Worm (Caenorhabditis elegans) whole organism, L1 larva: ENCODE data around the gene ZK470.2.

ENCODE experiments used
- ceh-63 ChIP-seq: fragments of 200-800 bp; sonication (Bioruptor generic); optimal IDR thresholded peaks from 2 replicates; lab custom pipeline; 2018; ENCODE audit warnings: mild to moderate bottlenecking, missing genetic modification characterization, missing compliant biosample characterization
- ceh-8 ChIP-seq: fragments of 200-800 bp; sonication (Bioruptor generic); optimal IDR thresholded peaks from 2 replicates; lab custom pipeline; 2018; ENCODE audit warnings: mild to moderate bottlenecking, missing genetic modification characterization, moderate library complexity, missing compliant biosample characterization
- efl-1 ChIP-seq, 4 experiments: fragments of 150-350 bp; optimal IDR thresholded peaks in 3 of 4; peaks in 1 of 4; 1 replicate in 1 of 4; 2 replicates in 3 of 4; lab custom pipeline; 2014; ENCODE audit warnings: missing biosample characterization in 2 of 4, missing genetic modification characterization in 2 of 4, missing genetic modification reagents in 2 of 4
- lin-15B ChIP-seq: fragments of 150-350 bp; sonication (generic microtip); optimal IDR thresholded peaks from 3 replicates; lab custom pipeline; 2014; ENCODE audit warnings: missing biosample characterization, missing genetic modification characterization
- lir-3 ChIP-seq: sonication (generic microtip); optimal IDR thresholded peaks from 2 replicates; lab custom pipeline; 2016; ENCODE audit warnings: mild to moderate bottlenecking, missing genetic modification characterization, moderate library complexity, missing compliant biosample characterization; ENCODE audit not compliant: poor library complexity

DNA sequence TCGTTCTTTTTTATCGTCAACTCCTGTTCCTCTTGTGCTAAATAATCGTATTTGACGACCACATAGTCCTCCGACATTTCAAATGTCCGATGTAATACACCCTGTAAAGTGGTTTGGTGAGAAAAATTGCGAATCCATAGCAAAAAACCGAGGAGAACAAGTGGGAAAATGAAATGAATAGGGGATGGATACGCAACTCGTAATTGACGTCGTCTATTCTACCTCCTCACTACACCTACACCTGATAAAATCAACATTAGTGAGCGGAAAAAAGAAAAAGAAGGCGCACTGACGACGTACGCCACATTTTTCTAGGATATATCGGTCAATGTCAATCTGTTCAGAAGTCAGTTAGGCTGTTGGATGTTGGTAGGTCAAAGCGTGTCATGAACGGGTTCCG lies 18.4 kb downstream of the ZK470.2 start, which contains the start of gene nck-1:
- TF ChIP-seq ceh-8 (GFP tag; lab: Kevin White, UChicago): no peak
- no peak for TF ChIP-seq lin-15B (tag; lab: Kevin White, UChicago)
- TF ChIP-seq lir-3 (tag; lab: Kevin White, UChicago): no peak
- TF ChIP-seq efl-1 (optimal IDR thresholded peaks at IDR 0.05; lab: Kevin White, UChicago): no peak
- TF ChIP-seq efl-1 (GFP tag; optimal IDR thresholded peaks at IDR 0.05 in 1 of 2; lab: Kevin White, UChicago): no peak
- no peak for TF ChIP-seq ceh-63 (GFP tag; lab: Kevin White, UChicago)
